Fruit fly (Drosophila melanogaster): Measurements from ENCODE around the gene CG34166.

Gene CG34166

DNA sequence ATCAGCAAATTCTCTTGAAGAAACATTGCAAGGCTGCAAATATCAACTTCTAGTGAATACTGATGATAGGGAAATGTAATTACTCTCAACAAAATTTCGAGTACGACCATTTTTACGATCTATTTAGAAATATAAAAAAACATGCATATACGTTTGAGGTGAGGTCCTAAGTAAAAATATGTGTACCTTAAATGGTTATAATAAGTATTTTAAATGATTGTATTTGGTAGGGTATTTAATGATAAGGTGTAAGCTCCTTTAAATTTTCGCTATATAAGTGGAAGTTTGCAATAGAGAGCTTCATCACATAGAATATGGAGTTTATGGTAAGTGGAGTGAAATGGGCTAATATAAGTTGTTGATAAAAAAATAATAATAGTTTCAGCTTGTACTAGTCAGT, 1.1 kb downstream of the CG34166 start, which contains the start of gene CG42681:
Gene CG42681, plus strand, starts transcription at position 301 of the 400 bp plus-strand sequence.
- no peak for TF ChIP-seq CG34367 (tag; optimal IDR thresholded peaks at IDR 0.05)
- no peak for TF ChIP-seq CG13204 (GFP tag; optimal IDR thresholded peaks at IDR 0.05)
- no peak for TF ChIP-seq CG4496 (GFP tag; IDR thresholded peaks at IDR 0.05)
- no peak for TF ChIP-seq Pif1A (GFP tag; optimal IDR thresholded peaks at IDR 0.05)
- no peak for TF ChIP-seq Ets98B (GFP tag; IDR thresholded peaks at IDR 0.05)
- no peak for TF ChIP-seq Pif1B (GFP tag; optimal IDR thresholded peaks at IDR 0.05)
- no peak for TF ChIP-seq Snoo (tag; optimal IDR thresholded peaks at IDR 0.05)
- no peak for TF ChIP-seq CG8301 (tag; optimal IDR thresholded peaks at IDR 0.05)
- TF ChIP-seq CG10348 (GFP tag; IDR thresholded peaks at IDR 0.05): no peak
- TF ChIP-seq fd96Ca (GFP tag; IDR thresholded peaks at IDR 0.05): no peak
- no peak for TF ChIP-seq CG9948 (tag; optimal IDR thresholded peaks at IDR 0.05)
- TF ChIP-seq CG15710 (tag; optimal IDR thresholded peaks at IDR 0.05): no peak
- no peak for TF ChIP-seq CG17806 (tag; optimal IDR thresholded peaks at IDR 0.05)
- no peak for TF ChIP-seq CG8159 (tag; optimal IDR thresholded peaks at IDR 0.05)

DNA sequence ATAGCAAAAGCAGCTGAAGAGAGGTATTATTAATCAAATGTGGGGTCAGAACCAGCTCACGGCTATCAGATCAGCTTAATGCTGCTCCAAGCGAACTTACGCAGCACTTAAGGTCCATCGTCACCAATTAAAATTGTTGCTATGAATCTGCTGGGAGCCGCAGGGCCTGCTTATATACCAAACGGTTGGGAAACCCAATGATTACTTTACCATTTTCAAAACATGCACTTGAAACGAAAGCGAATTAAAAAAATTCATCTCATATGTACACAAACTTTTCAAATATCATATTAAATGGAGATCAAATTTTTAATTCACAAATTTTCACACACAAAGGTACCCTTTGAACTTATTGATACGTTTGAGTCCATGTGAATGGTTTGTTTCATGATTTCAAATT, 2.1 kb downstream of the CG34166 start, which contains the start of gene CG42587:
Gene CG42587, minus strand, starts transcription at position 143 of the 400 bp plus-strand sequence.
- TF ChIP-seq gl (tag; optimal IDR thresholded peaks at IDR 0.05): no peak
- no peak for TF ChIP-seq CG8159 (tag; optimal IDR thresholded peaks at IDR 0.05)
- TF ChIP-seq CG13204 (GFP tag; optimal IDR thresholded peaks at IDR 0.05): no peak

DNA sequence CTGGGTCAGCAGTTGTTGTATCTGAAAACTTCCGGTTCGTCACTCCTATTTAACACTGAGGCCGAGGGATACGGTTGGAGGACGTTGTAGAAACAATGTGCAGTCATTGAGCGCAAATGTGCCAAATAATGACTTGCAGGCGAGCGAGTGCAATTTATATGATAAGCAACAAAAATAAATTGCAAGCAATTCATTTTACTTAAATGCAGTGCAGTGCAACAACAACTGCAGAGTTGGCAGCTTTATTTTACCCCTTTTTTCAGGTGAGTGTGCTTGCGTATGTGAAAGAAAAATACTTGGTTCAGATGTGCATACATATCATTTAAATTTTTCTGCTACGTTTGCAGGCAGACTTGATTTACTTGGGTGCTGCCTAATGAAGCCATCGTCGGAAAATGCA, 3.1 kb downstream of the CG34166 start:
- TF ChIP-seq CG10348 (GFP tag; IDR thresholded peaks at IDR 0.05) (no peak), CG13204 (GFP tag; optimal IDR thresholded peaks at IDR 0.05) (no peak), Ets98B (GFP tag; IDR thresholded peaks at IDR 0.05) (no peak), rn (GFP tag; IDR thresholded peaks at IDR 0.05) (no peak), CG34367 (tag; optimal IDR thresholded peaks at IDR 0.05) (no peak), CG32121 (GFP tag; IDR thresholded peaks at IDR 0.05) (no peak), CG8159 (tag; optimal IDR thresholded peaks at IDR 0.05) (no peak), CG8301 (tag; optimal IDR thresholded peaks at IDR 0.05) (no peak), CG4496 (GFP tag; IDR thresholded peaks at IDR 0.05) (no peak), CG9948 (tag; optimal IDR thresholded peaks at IDR 0.05) (no peak), CG15710 (tag; optimal IDR thresholded peaks at IDR 0.05) (no peak), CG17806 (tag; optimal IDR thresholded peaks at IDR 0.05) (no peak), Pif1B (GFP tag; optimal IDR thresholded peaks at IDR 0.05) (no peak), EcR (GFP tag; optimal IDR thresholded peaks at IDR 0.05) (no peak), CG14655 (GFP tag; optimal IDR thresholded peaks at IDR 0.05) (no peak), D1 (tag; optimal IDR thresholded peaks at IDR 0.05) (no peak), Snoo (tag; optimal IDR thresholded peaks at IDR 0.05) (no peak), CG12605 (GFP tag; IDR thresholded peaks at IDR 0.05) (no peak)

DNA sequence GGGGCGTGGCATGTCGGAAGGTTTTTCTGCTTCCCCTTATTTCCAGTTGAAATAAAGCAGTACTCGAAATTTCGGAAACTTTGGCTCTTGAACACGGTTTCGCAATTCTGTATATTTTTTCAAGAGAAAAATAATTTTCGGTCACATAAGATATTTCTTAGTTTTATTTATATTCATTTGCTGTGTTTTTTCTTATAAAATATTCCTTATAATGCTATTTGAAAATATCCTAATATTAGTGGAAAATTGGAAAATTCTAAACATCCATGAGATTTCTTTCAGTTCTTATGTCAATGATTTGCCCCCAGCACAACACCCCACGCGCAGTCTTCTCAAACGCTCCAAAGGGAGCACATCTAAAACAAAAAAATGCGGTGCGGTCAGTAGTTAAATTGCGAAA, 17.5 kb downstream of the CG34166 start, which contains the start of gene CG4691:
Gene CG4691, plus strand, starts transcription at position 301 of the 400 bp plus-strand sequence.
- TF ChIP-seq Ets98B (GFP tag; IDR thresholded peaks at IDR 0.05): no peak

DNA sequence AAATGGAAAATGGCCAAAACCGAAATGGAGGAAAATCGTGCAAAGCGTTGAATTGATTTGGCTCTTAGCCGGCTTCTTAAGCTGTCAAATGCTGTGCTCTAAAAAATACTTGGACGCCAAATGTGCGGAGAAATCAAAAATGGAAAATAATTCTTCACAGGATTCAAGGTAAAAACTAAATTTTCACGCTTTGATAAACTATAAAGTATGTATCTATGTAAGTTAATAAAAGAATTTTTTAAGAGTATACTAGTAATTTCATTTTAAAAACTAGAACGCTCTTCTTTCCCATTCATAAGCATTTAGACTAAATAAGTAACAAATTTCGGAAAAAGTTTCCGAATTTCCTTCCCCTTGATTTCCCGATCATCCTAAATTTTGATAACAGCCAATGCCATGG, 19.5 kb downstream of the CG34166 start, which contains the start of gene CSN1a:
Gene CSN1a, plus strand, starts transcription at position 301 of the 400 bp plus-strand sequence.
- TF ChIP-seq CG12605 (GFP tag; IDR thresholded peaks at IDR 0.05) (no peak), CG13204 (GFP tag; optimal IDR thresholded peaks at IDR 0.05) (no peak)

DNA sequence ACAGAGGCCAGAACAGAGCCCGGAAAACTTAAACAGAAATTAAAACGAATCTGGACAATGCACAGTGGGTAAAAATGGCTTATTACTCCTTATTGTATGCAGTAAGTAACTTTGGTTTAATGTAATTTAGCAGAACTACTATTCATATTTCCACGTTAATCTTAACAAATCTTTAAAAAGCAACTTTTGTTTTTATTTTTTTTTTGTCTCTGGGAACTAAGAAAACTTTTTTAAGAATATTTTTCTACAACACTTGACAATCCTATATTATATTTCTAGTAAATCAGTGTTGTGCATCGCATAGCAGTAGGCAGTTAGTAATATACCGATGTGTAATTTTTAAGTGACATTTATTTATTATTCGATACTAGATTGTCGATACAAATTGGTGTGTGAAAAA, 22.6 kb downstream of the CG34166 start, which contains the start of gene CG4701:
Gene CG4701, plus strand, starts transcription at position 301 of the 400 bp plus-strand sequence.
- TF ChIP-seq fd96Ca (GFP tag; IDR thresholded peaks at IDR 0.05) (no peak), Pif1A (GFP tag; optimal IDR thresholded peaks at IDR 0.05) (no peak), Ets98B (GFP tag; IDR thresholded peaks at IDR 0.05) (no peak), CG8301 (tag; optimal IDR thresholded peaks at IDR 0.05) (no peak), CG10348 (GFP tag; IDR thresholded peaks at IDR 0.05) (no peak), CG34367 (tag; optimal IDR thresholded peaks at IDR 0.05) (no peak), CG32121 (GFP tag; IDR thresholded peaks at IDR 0.05) (no peak), Snoo (tag; optimal IDR thresholded peaks at IDR 0.05) (no peak), CG4496 (GFP tag; IDR thresholded peaks at IDR 0.05) (no peak), Pif1B (GFP tag; optimal IDR thresholded peaks at IDR 0.05) (no peak), EcR (GFP tag; optimal IDR thresholded peaks at IDR 0.05) (no peak), CG9948 (tag; optimal IDR thresholded peaks at IDR 0.05) (no peak), CG12605 (GFP tag; IDR thresholded peaks at IDR 0.05) (no peak), CG17806 (tag; optimal IDR thresholded peaks at IDR 0.05) (no peak), rn (GFP tag; IDR thresholded peaks at IDR 0.05) (no peak), CG13204 (GFP tag; optimal IDR thresholded peaks at IDR 0.05) (no peak), CG15710 (tag; optimal IDR thresholded peaks at IDR 0.05) (no peak), CG8159 (tag; optimal IDR thresholded peaks at IDR 0.05) (no peak), CG14655 (GFP tag; optimal IDR thresholded peaks at IDR 0.05) (no peak), D1 (tag; optimal IDR thresholded peaks at IDR 0.05) (no peak)

DNA sequence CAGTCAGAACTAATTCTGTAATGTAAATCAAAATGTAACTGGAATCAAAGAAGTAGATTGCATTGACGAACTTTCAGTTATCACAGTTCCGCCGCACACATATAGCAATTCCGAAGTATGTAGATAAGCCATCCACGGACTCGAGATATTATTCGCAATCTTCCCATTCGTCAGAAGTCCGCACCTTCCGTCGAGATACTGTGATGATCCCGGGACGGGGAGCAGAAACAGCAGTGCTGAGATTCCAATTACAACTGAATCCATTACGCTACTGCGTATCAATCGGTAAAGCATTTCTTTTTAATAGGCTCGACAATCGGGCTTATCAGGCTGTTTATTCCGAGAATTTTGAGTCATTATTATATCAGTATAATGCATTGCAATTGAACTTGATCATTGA, 31.7 kb downstream of the CG34166 start, which contains the start of gene CG4650:
Gene CG4650, minus strand, starts transcription at position 269 of the 400 bp plus-strand sequence.
- TF ChIP-seq CG10348 (GFP tag; IDR thresholded peaks at IDR 0.05) (no peak), CG8159 (tag; optimal IDR thresholded peaks at IDR 0.05) (no peak), CG8301 (tag; optimal IDR thresholded peaks at IDR 0.05) (no peak), Snoo (tag; optimal IDR thresholded peaks at IDR 0.05) (no peak), CG14655 (GFP tag; optimal IDR thresholded peaks at IDR 0.05) (no peak), fd96Ca (GFP tag; IDR thresholded peaks at IDR 0.05) (no peak), CG32121 (GFP tag; IDR thresholded peaks at IDR 0.05) (no peak), Pif1B (GFP tag; optimal IDR thresholded peaks at IDR 0.05) (no peak), rn (GFP tag; IDR thresholded peaks at IDR 0.05) (no peak), D1 (tag; optimal IDR thresholded peaks at IDR 0.05) (no peak), Ets98B (GFP tag; IDR thresholded peaks at IDR 0.05) (no peak), gl (tag; optimal IDR thresholded peaks at IDR 0.05) (no peak), EcR (GFP tag; optimal IDR thresholded peaks at IDR 0.05) (no peak), CG9948 (tag; optimal IDR thresholded peaks at IDR 0.05) (no peak), Pif1A (GFP tag; optimal IDR thresholded peaks at IDR 0.05) (no peak), CG13204 (GFP tag; optimal IDR thresholded peaks at IDR 0.05) (no peak)

Data from whole organism, pupa.